Worm (Caenorhabditis elegans) whole organism, L3 larva: ENCODE measurements around the gene F36H9.5.

Experiments used
- R02D3.7 ChIP-seq: fragments of 150-350 bp; optimal IDR thresholded peaks from 2 replicates; lab custom pipeline; 2014; ENCODE audit warnings: missing biosample characterization, missing genetic modification characterization
- ZK546.5 ChIP-seq: sonication (generic microtip); optimal IDR thresholded peaks from 2 replicates; lab custom pipeline; 2017; ENCODE audit warnings: missing biosample characterization, missing genetic modification characterization
- aly-2 ChIP-seq: fragments of 150-350 bp; optimal IDR thresholded peaks from 2 replicates; lab custom pipeline; 2014; ENCODE audit warnings: missing biosample characterization, missing genetic modification characterization
- ama-1 ChIP-seq: fragments of 150-350 bp; optimal IDR thresholded peaks from 2 replicates; lab custom pipeline; 2018
- ceh-28 ChIP-seq: fragments of 150-350 bp; optimal IDR thresholded peaks from 2 replicates; lab custom pipeline; 2014; ENCODE audit warnings: missing biosample characterization, missing genetic modification reagents, missing genetic modification characterization
- ceh-9 ChIP-seq: sonication (generic microtip); optimal IDR thresholded peaks from 2 replicates; lab custom pipeline; 2018; ENCODE audit warnings: missing biosample characterization, missing genetic modification characterization
- daf-12 ChIP-seq: fragments of 150-350 bp; optimal IDR thresholded peaks from 2 replicates; lab custom pipeline; 2014; ENCODE audit warnings: missing biosample characterization, missing genetic modification reagents, missing genetic modification characterization
- egl-27 ChIP-seq: sonication (generic microtip); optimal IDR thresholded peaks from 4 replicates; lab custom pipeline; 2017; ENCODE audit warnings: missing biosample characterization, missing genetic modification reagents, missing genetic modification characterization
- egl-5 ChIP-seq: fragments of 150-350 bp; optimal IDR thresholded peaks from 2 replicates; lab custom pipeline; 2017; ENCODE audit warnings: missing biosample characterization, missing genetic modification reagents, missing genetic modification characterization, inconsistent platforms
- elt-1 ChIP-seq: fragments of 150-350 bp; optimal IDR thresholded peaks from 2 replicates; lab custom pipeline; 2014; ENCODE audit warnings: missing biosample characterization, missing genetic modification characterization
- elt-3 ChIP-seq, 3 experiments: fragments of 150-350 bp in 1 of 3; sonication (generic microtip) in 2 of 3; optimal IDR thresholded peaks; 2 replicates in 2 of 3; 4 replicates in 1 of 3; lab custom pipeline; 2014 to 2017; ENCODE audit warnings: missing biosample characterization in 3 of 3, missing genetic modification characterization in 3 of 3
- eor-1 ChIP-seq, 2 experiments: fragments of 150-350 bp; optimal IDR thresholded peaks; 2 replicates each; lab custom pipeline; 2014 to 2018; ENCODE audit warnings: missing biosample characterization in 2 of 2, missing genetic modification characterization in 2 of 2
- fkh-10 ChIP-seq: sonication (generic microtip); optimal IDR thresholded peaks from 2 replicates; lab custom pipeline; 2017; ENCODE audit warnings: missing biosample characterization, missing genetic modification reagents, missing genetic modification characterization
- fkh-2 ChIP-seq: fragments of 150-350 bp; optimal IDR thresholded peaks from 2 replicates; lab custom pipeline; 2014; ENCODE audit warnings: missing biosample characterization, missing genetic modification reagents, missing genetic modification characterization
- fos-1 ChIP-seq: fragments of 150-350 bp; optimal IDR thresholded peaks from 2 replicates; lab custom pipeline; 2014; ENCODE audit warnings: missing biosample characterization, missing genetic modification characterization
- hmg-11 ChIP-seq: sonication (generic microtip); optimal IDR thresholded peaks from 2 replicates; lab custom pipeline; 2016; ENCODE audit warnings: missing genetic modification characterization, missing compliant biosample characterization
- jun-1 ChIP-seq: fragments of 150-350 bp; optimal IDR thresholded peaks from 2 replicates; lab custom pipeline; 2014; ENCODE audit warnings: missing biosample characterization, missing genetic modification reagents, missing genetic modification characterization
- lin-15B ChIP-seq: fragments of 150-350 bp; optimal IDR thresholded peaks from 2 replicates; lab custom pipeline; 2014; ENCODE audit warnings: missing biosample characterization, missing genetic modification characterization
- lin-39 ChIP-seq: fragments of 150-350 bp; optimal IDR thresholded peaks from 2 replicates; lab custom pipeline; 2018; ENCODE audit warnings: missing biosample characterization, missing genetic modification reagents, missing genetic modification characterization
- lsy-12 ChIP-seq: sonication (generic microtip); optimal IDR thresholded peaks from 2 replicates; lab custom pipeline; 2016; ENCODE audit warnings: mild to moderate bottlenecking, missing genetic modification characterization, missing compliant biosample characterization
- mdl-1 ChIP-seq: fragments of 150-350 bp; optimal IDR thresholded peaks from 2 replicates; lab custom pipeline; 2014; ENCODE audit warnings: missing biosample characterization, missing genetic modification characterization
- mml-1 ChIP-seq: fragments of 150-350 bp; sonication (generic microtip); optimal IDR thresholded peaks from 3 replicates; lab custom pipeline; 2014; ENCODE audit warnings: missing biosample characterization, missing genetic modification characterization
- nfya-1 ChIP-seq: sonication (generic microtip); optimal IDR thresholded peaks from 2 replicates; lab custom pipeline; 2017; ENCODE audit warnings: missing genetic modification characterization, mild to moderate bottlenecking, missing compliant biosample characterization, antibody characterized with exemption, moderate library complexity; ENCODE audit not compliant: insufficient read depth
- nhr-11 ChIP-seq: fragments of 150-350 bp; optimal IDR thresholded peaks from 2 replicates; lab custom pipeline; 2014; ENCODE audit warnings: missing biosample characterization, missing genetic modification characterization
- nhr-12 ChIP-seq: fragments of 150-350 bp; optimal IDR thresholded peaks from 2 replicates; lab custom pipeline; 2014; ENCODE audit warnings: missing biosample characterization, missing genetic modification characterization
- nhr-23 ChIP-seq: fragments of 150-350 bp; optimal IDR thresholded peaks from 2 replicates; lab custom pipeline; 2014; ENCODE audit warnings: missing biosample characterization, missing genetic modification reagents, missing genetic modification characterization
- nhr-237 ChIP-seq: fragments of 150-350 bp; optimal IDR thresholded peaks from 2 replicates; lab custom pipeline; 2014; ENCODE audit warnings: missing biosample characterization, missing genetic modification characterization
- nhr-25 ChIP-seq: sonication (generic microtip); optimal IDR thresholded peaks from 2 replicates; lab custom pipeline; 2017; ENCODE audit warnings: missing biosample characterization, missing genetic modification characterization
- nhr-28 ChIP-seq: fragments of 150-350 bp; optimal IDR thresholded peaks from 2 replicates; lab custom pipeline; 2014; ENCODE audit warnings: missing biosample characterization, missing genetic modification characterization
- nhr-43 ChIP-seq: sonication (generic microtip); optimal IDR thresholded peaks from 2 replicates; lab custom pipeline; 2016; ENCODE audit warnings: mild to moderate bottlenecking, missing genetic modification characterization, missing compliant biosample characterization; ENCODE audit not compliant: poor library complexity, severe bottlenecking
- nhr-76 ChIP-seq: fragments of 150-350 bp; sonication (generic microtip); optimal IDR thresholded peaks from 5 replicates; lab custom pipeline; 2014; ENCODE audit warnings: missing biosample characterization, missing genetic modification characterization
- pha-4 ChIP-seq: fragments of 150-350 bp; optimal IDR thresholded peaks from 2 replicates; lab custom pipeline; 2014; ENCODE audit warnings: missing biosample characterization, missing genetic modification reagents, missing genetic modification characterization
- skn-1 ChIP-seq: fragments of 150-350 bp; optimal IDR thresholded peaks from 2 replicates; lab custom pipeline; 2014; ENCODE audit warnings: missing biosample characterization, missing genetic modification characterization
- unc-39 ChIP-seq: sonication (generic microtip); optimal IDR thresholded peaks from 4 replicates; lab custom pipeline; 2017; ENCODE audit warnings: missing biosample characterization, missing genetic modification characterization
- unc-62 ChIP-seq: fragments of 150-350 bp; sonication (generic microtip); optimal IDR thresholded peaks from 4 replicates; lab custom pipeline; 2014; ENCODE audit warnings: missing biosample characterization, missing genetic modification reagents, missing genetic modification characterization
- ztf-11 ChIP-seq: fragments of 150-350 bp; optimal IDR thresholded peaks from 2 replicates; lab custom pipeline; 2014; ENCODE audit warnings: missing biosample characterization, missing genetic modification characterization

Gene F36H9.5

ce11 chrV:1804034-1804542, 22.3 kb upstream of the F36H9.5 start:
- TF ChIP-seq egl-5 (tag; lab: Kevin White, UChicago) (no peak), pha-4 (tag; lab: Kevin White, UChicago) (peak; percentile 37), ceh-9 (tag; lab: Kevin White, UChicago) (no peak), fos-1 (no peak), nfya-1 (peak; percentile 12), ama-1 (peak; percentile 92), nhr-237 (tag; lab: Kevin White, UChicago) (no peak)

ce11 chrV:1803043-1803442, 21.2 kb upstream of the F36H9.5 start, which contains the start of gene srt-41:
srt-41 (minus strand) TSS chrV:1803143.
- no peak for TF ChIP-seq fkh-10 (GFP tag; lab: Kevin White, UChicago)
- no peak for TF ChIP-seq nhr-12 (tag; lab: Kevin White, UChicago)
- no peak for TF ChIP-seq ZK546.5
- no peak for TF ChIP-seq ceh-9 (tag; lab: Kevin White, UChicago)
- TF ChIP-seq lin-39 (tag; lab: Kevin White, UChicago), result no peak
- no peak for TF ChIP-seq jun-1 (tag; lab: Kevin White, UChicago)
- no peak for TF ChIP-seq daf-12 (tag; lab: Kevin White, UChicago)
- TF ChIP-seq elt-3 (tag; optimal IDR thresholded peaks at IDR 0.05; lab: Kevin White, UChicago), result no peak
- no peak for TF ChIP-seq skn-1 (tag; lab: Kevin White, UChicago)
- no peak for TF ChIP-seq hmg-11 (tag; lab: Kevin White, UChicago)
- TF ChIP-seq R02D3.7 (tag; lab: Kevin White, UChicago), result no peak
- no peak for TF ChIP-seq ztf-11 (tag; lab: Kevin White, UChicago)
- TF ChIP-seq aly-2, result no peak

ce11 chrV:1797900-1798299, 16.1 kb upstream of the F36H9.5 start, which contains the start of gene F36H9.10:
F36H9.10 (plus strand) TSS chrV:1798200.
- TF ChIP-seq fos-1 (no peak), fkh-2 (tag; lab: Kevin White, UChicago) (no peak), lsy-12 (no peak), elt-1 (tag; lab: Kevin White, UChicago) (no peak), eor-1 (tag; optimal IDR thresholded peaks at IDR 0.05; lab: Kevin White, UChicago) (no peak), nhr-237 (tag; lab: Kevin White, UChicago) (no peak), nhr-12 (tag; lab: Kevin White, UChicago) (no peak), nfya-1 (no peak), nhr-23 (tag; lab: Kevin White, UChicago) (no peak), aly-2 (no peak), ceh-28 (tag; lab: Kevin White, UChicago) (no peak), lin-15B (tag; lab: Kevin White, UChicago) (no peak), unc-39 (tag; lab: Kevin White, UChicago) (no peak), daf-12 (tag; lab: Kevin White, UChicago) (no peak), mml-1 (tag; lab: Kevin White, UChicago) (no peak), nhr-76 (tag; lab: Kevin White, UChicago) (no peak), ZK546.5 (no peak)
- TF ChIP-seq, all 47 proteins: peak for 0

ce11 chrV:1794218-1794617, 12.4 kb upstream of the F36H9.5 start, which contains the start of gene F36H9.1:
F36H9.1 (plus strand) TSS chrV:1794518.
- TF ChIP-seq mdl-1 (tag; lab: Kevin White, UChicago) (no peak), nhr-43 (tag; lab: Kevin White, UChicago) (no peak), jun-1 (tag; lab: Kevin White, UChicago) (no peak), nhr-11 (tag; lab: Kevin White, UChicago) (no peak), aly-2 (no peak), nhr-23 (tag; lab: Kevin White, UChicago) (no peak), elt-1 (tag; lab: Kevin White, UChicago) (no peak), lsy-12 (no peak), ZK546.5 (no peak), nhr-28 (tag; lab: Kevin White, UChicago) (no peak), nhr-25 (tag; lab: Kevin White, UChicago) (no peak), unc-62 (GFP tag; lab: Kevin White, UChicago) (no peak), eor-1 (tag; optimal IDR thresholded peaks at IDR 0.05; lab: Kevin White, UChicago) (no peak), egl-27 (no peak), nhr-12 (tag; lab: Kevin White, UChicago) (no peak), fkh-10 (GFP tag; lab: Kevin White, UChicago) (no peak), ztf-11 (tag; lab: Kevin White, UChicago) (no peak), daf-12 (tag; lab: Kevin White, UChicago) (no peak)
